Fruit fly (Drosophila melanogaster): Measurements from ENCODE around the gene CG32719.

DNA sequence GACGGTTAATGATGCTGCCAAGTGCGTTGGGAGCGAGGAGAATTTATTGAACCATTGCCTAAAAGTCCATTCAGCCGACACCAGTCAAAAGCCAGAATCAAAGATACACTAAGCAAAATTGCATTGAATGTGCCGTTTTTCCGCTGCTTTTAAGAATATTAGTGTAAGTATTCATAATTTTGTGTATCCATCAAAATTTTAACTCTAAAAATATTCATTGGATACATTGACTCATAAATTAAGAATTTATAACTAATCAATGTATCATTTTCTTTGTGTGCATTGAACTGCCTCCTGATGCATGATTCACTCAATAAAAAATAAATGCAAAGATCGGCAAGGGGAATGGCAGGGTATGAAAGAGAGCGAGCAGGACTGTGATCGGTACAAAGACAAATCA, 10.9 kb upstream of the CG32719 start:
- TF ChIP-seq Hr96 (GFP tag; optimal IDR thresholded peaks at IDR 0.05) (no peak), CG5204 (GFP tag; optimal IDR thresholded peaks at IDR 0.05) (no peak)

Data from whole organism, adult.